Worm (Caenorhabditis elegans): Measurements from ENCODE around the gene T22D1.17.

- TF ChIP-seq dao-5 (tag; optimal IDR thresholded peaks at IDR 0.05) = no peak
- TF ChIP-seq him-1 (tag; optimal IDR thresholded peaks at IDR 0.05) = no peak
Observed at ce11 chrIV:6925520-6925919, 19.7 kb downstream of the T22D1.17 start.
